Worm (Caenorhabditis elegans) whole organism, L3 larva: ENCODE results near the gene Y22D7AR.14.

Experiments used
- ama-1 ChIP-seq: fragments of 150-350 bp; optimal IDR thresholded peaks from 2 replicates; lab custom pipeline; 2018
- ceh-16 ChIP-seq: sonication (generic microtip); optimal IDR thresholded peaks from 2 replicates; lab custom pipeline; 2017; ENCODE audit warnings: missing biosample characterization, missing genetic modification characterization
- ceh-28 ChIP-seq: fragments of 150-350 bp; optimal IDR thresholded peaks from 2 replicates; lab custom pipeline; 2014; ENCODE audit warnings: missing biosample characterization, missing genetic modification reagents, missing genetic modification characterization
- ceh-82 ChIP-seq: fragments of 150-350 bp; optimal IDR thresholded peaks from 2 replicates; lab custom pipeline; 2014; ENCODE audit warnings: missing biosample characterization, missing genetic modification characterization
- daf-12 ChIP-seq: fragments of 150-350 bp; optimal IDR thresholded peaks from 2 replicates; lab custom pipeline; 2014; ENCODE audit warnings: missing biosample characterization, missing genetic modification reagents, missing genetic modification characterization
- egl-5 ChIP-seq: fragments of 150-350 bp; optimal IDR thresholded peaks from 2 replicates; lab custom pipeline; 2017; ENCODE audit warnings: missing biosample characterization, missing genetic modification reagents, missing genetic modification characterization, inconsistent platforms
- elt-1 ChIP-seq: fragments of 150-350 bp; optimal IDR thresholded peaks from 2 replicates; lab custom pipeline; 2014; ENCODE audit warnings: missing biosample characterization, missing genetic modification characterization
- elt-2 ChIP-seq: sonication (generic microtip); optimal IDR thresholded peaks from 2 replicates; lab custom pipeline; 2016; ENCODE audit warnings: missing genetic modification reagents, mild to moderate bottlenecking, missing genetic modification characterization, missing compliant biosample characterization
- elt-3 ChIP-seq, 3 experiments: fragments of 150-350 bp in 1 of 3; sonication (generic microtip) in 2 of 3; optimal IDR thresholded peaks; 2 replicates in 2 of 3; 4 replicates in 1 of 3; lab custom pipeline; 2014 to 2017; ENCODE audit warnings: missing biosample characterization in 3 of 3, missing genetic modification characterization in 3 of 3
- eor-1 ChIP-seq, 2 experiments: fragments of 150-350 bp; optimal IDR thresholded peaks; 2 replicates each; lab custom pipeline; 2014 to 2018; ENCODE audit warnings: missing biosample characterization in 2 of 2, missing genetic modification characterization in 2 of 2
- fkh-10 ChIP-seq: sonication (generic microtip); optimal IDR thresholded peaks from 2 replicates; lab custom pipeline; 2017; ENCODE audit warnings: missing biosample characterization, missing genetic modification reagents, missing genetic modification characterization
- fkh-2 ChIP-seq: fragments of 150-350 bp; optimal IDR thresholded peaks from 2 replicates; lab custom pipeline; 2014; ENCODE audit warnings: missing biosample characterization, missing genetic modification reagents, missing genetic modification characterization
- fos-1 ChIP-seq: fragments of 150-350 bp; optimal IDR thresholded peaks from 2 replicates; lab custom pipeline; 2014; ENCODE audit warnings: missing biosample characterization, missing genetic modification characterization
- lin-15B ChIP-seq: fragments of 150-350 bp; optimal IDR thresholded peaks from 2 replicates; lab custom pipeline; 2014; ENCODE audit warnings: missing biosample characterization, missing genetic modification characterization
- mml-1 ChIP-seq: fragments of 150-350 bp; sonication (generic microtip); optimal IDR thresholded peaks from 3 replicates; lab custom pipeline; 2014; ENCODE audit warnings: missing biosample characterization, missing genetic modification characterization
- nhr-11 ChIP-seq: fragments of 150-350 bp; optimal IDR thresholded peaks from 2 replicates; lab custom pipeline; 2014; ENCODE audit warnings: missing biosample characterization, missing genetic modification characterization
- nhr-23 ChIP-seq: fragments of 150-350 bp; optimal IDR thresholded peaks from 2 replicates; lab custom pipeline; 2014; ENCODE audit warnings: missing biosample characterization, missing genetic modification reagents, missing genetic modification characterization
- nhr-28 ChIP-seq: fragments of 150-350 bp; optimal IDR thresholded peaks from 2 replicates; lab custom pipeline; 2014; ENCODE audit warnings: missing biosample characterization, missing genetic modification characterization
- nhr-67 ChIP-seq: fragments of 150-350 bp; optimal IDR thresholded peaks from 2 replicates; lab custom pipeline; 2014; ENCODE audit warnings: missing biosample characterization, missing genetic modification characterization
- nhr-76 ChIP-seq: fragments of 150-350 bp; sonication (generic microtip); optimal IDR thresholded peaks from 5 replicates; lab custom pipeline; 2014; ENCODE audit warnings: missing biosample characterization, missing genetic modification characterization
- nhr-77 ChIP-seq: fragments of 150-350 bp; optimal IDR thresholded peaks from 2 replicates; lab custom pipeline; 2014; ENCODE audit warnings: missing biosample characterization, missing genetic modification characterization
- pha-4 ChIP-seq: fragments of 150-350 bp; optimal IDR thresholded peaks from 2 replicates; lab custom pipeline; 2014; ENCODE audit warnings: missing biosample characterization, missing genetic modification reagents, missing genetic modification characterization
- pqm-1 ChIP-seq: fragments of 150-350 bp; optimal IDR thresholded peaks from 2 replicates; lab custom pipeline; 2017; ENCODE audit warnings: missing biosample characterization, missing genetic modification characterization, inconsistent platforms
- tbx-2 ChIP-seq: sonication (generic microtip); optimal IDR thresholded peaks from 2 replicates; lab custom pipeline; 2016; ENCODE audit warnings: mild to moderate bottlenecking, missing genetic modification characterization, missing compliant biosample characterization
- unc-39 ChIP-seq: sonication (generic microtip); optimal IDR thresholded peaks from 4 replicates; lab custom pipeline; 2017; ENCODE audit warnings: missing biosample characterization, missing genetic modification characterization
- unc-62 ChIP-seq: fragments of 150-350 bp; sonication (generic microtip); optimal IDR thresholded peaks from 4 replicates; lab custom pipeline; 2014; ENCODE audit warnings: missing biosample characterization, missing genetic modification reagents, missing genetic modification characterization
- zag-1 ChIP-seq: fragments of 150-350 bp; optimal IDR thresholded peaks from 2 replicates; lab custom pipeline; 2014; ENCODE audit warnings: missing biosample characterization, missing genetic modification characterization

Gene Y22D7AR.14

DNA sequence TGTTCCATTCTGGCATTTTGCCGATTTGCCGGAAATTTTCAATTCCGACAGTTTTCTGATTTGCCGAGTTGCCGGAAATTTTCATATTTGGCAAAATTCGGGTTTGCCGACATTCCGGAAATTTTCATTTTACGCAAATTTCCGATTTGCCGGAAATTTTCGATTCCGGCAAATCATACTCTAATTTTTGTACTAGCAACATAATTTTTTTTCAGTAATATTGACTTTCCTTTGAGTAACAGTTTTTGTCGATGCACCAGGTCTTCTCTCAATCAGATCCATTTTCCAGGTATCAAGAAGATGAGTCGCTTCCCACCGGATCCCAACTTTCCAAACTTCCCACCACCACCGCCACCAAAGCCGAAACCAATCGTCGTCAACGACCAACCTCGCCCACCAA is 48.7 kb downstream of the Y22D7AR.14 start, which contains the start of gene Y22D7AL.3:
TSS of gene Y22D7AL.3 (plus strand) at position 301 of the 400 bp plus-strand sequence.
- TF ChIP-seq unc-62 (no peak), ceh-82 (tag; lab: Kevin White, UChicago) (no peak), nhr-76 (tag; lab: Kevin White, UChicago) (no peak), fkh-10 (no peak), zag-1 (no peak), daf-12 (tag; lab: Kevin White, UChicago) (no peak), ceh-16 (no peak), elt-1 (tag; lab: Kevin White, UChicago) (no peak), fos-1 (tag; lab: Kevin White, UChicago) (no peak), ama-1 (lab: Kevin White, UChicago) (no peak), pqm-1 (no peak), nhr-28 (tag; lab: Kevin White, UChicago) (no peak), nhr-77 (no peak), ceh-28 (tag; lab: Kevin White, UChicago) (no peak), lin-15B (tag; lab: Kevin White, UChicago) (no peak), nhr-23 (tag; lab: Kevin White, UChicago) (no peak)

DNA sequence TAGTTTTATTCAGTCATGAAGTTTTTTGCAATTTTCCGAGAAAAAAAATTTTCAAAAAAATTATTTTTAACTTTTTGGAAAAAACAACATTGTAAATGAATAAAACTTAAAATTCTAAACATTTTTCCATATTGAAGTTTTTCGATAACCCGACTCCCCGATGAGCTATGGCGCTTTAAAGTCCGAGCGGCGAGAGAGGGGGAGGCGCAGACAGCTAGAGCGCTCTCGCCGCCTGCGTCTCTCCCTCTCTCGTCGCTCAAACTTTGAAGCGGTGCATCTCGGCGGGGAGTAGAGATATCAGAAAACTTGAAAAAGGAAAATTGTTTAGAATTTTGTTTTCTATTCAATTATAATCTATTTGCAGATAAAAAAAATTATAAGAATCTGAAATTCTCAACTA is 51.5 kb downstream of the Y22D7AR.14 start:
- TF ChIP-seq nhr-67 (tag; lab: Kevin White, UChicago) (no peak), fkh-2 (tag; lab: Kevin White, UChicago) (no peak), pha-4 (tag; lab: Kevin White, UChicago) (no peak), elt-3 (tag; optimal IDR thresholded peaks at IDR 0.05; lab: Kevin White, UChicago) (no peak), nhr-28 (tag; lab: Kevin White, UChicago) (no peak), elt-2 (tag; lab: Kevin White, UChicago) (no peak), egl-5 (tag; lab: Kevin White, UChicago) (no peak), nhr-77 (no peak), elt-1 (tag; lab: Kevin White, UChicago) (no peak), tbx-2 (tag; lab: Kevin White, UChicago) (no peak), mml-1 (no peak), unc-39 (tag; lab: Kevin White, UChicago) (no peak), nhr-11 (tag; lab: Kevin White, UChicago) (no peak), nhr-76 (tag; lab: Kevin White, UChicago) (no peak), eor-1 (tag; optimal IDR thresholded peaks at IDR 0.05; lab: Kevin White, UChicago) (no peak)
